Worm (Caenorhabditis elegans) whole organism, L1 larva: ENCODE data around the gene C45B2.2.

Experiments
- C04F5.9 ChIP-seq: sonication (generic microtip); optimal IDR thresholded peaks from 2 replicates; lab custom pipeline; 2016; ENCODE audit warnings: missing genetic modification characterization, missing compliant biosample characterization
- aha-1 ChIP-seq: fragments of 150-350 bp; optimal IDR thresholded peaks from 2 replicates; lab custom pipeline; 2014; ENCODE audit warnings: missing biosample characterization, missing genetic modification characterization
- aly-2 ChIP-seq: fragments of 150-350 bp; optimal IDR thresholded peaks from 2 replicates; lab custom pipeline; 2014; ENCODE audit warnings: missing biosample characterization, missing genetic modification characterization
- ama-1 ChIP-seq: fragments of 150-350 bp; optimal IDR thresholded peaks from 2 replicates; lab custom pipeline; 2014
- blmp-1 ChIP-seq: fragments of 150-350 bp; optimal IDR thresholded peaks from 2 replicates; lab custom pipeline; 2014; ENCODE audit warnings: missing biosample characterization, missing genetic modification characterization
- ceh-63 ChIP-seq: fragments of 200-800 bp; sonication (Bioruptor generic); optimal IDR thresholded peaks from 2 replicates; lab custom pipeline; 2018; ENCODE audit warnings: mild to moderate bottlenecking, missing genetic modification characterization, missing compliant biosample characterization
- ceh-8 ChIP-seq: fragments of 200-800 bp; sonication (Bioruptor generic); optimal IDR thresholded peaks from 2 replicates; lab custom pipeline; 2018; ENCODE audit warnings: mild to moderate bottlenecking, missing genetic modification characterization, moderate library complexity, missing compliant biosample characterization
- ceh-82 ChIP-seq, 3 experiments: fragments of 150-350 bp in 1 of 3; sonication (generic microtip) in 2 of 3; optimal IDR thresholded peaks; 2 replicates each; lab custom pipeline; 2014 to 2017; ENCODE audit warnings: missing biosample characterization in 3 of 3, missing genetic modification characterization in 3 of 3
- dpl-1 ChIP-seq, 3 experiments: fragments of 150-350 bp in 2 of 3; sonication (generic microtip) in 1 of 3; optimal IDR thresholded peaks; 2 replicates each; lab custom pipeline; 2014 to 2017; ENCODE audit warnings: missing biosample characterization in 3 of 3, missing genetic modification characterization in 3 of 3, missing genetic modification reagents in 3 of 3
- dsc-1 ChIP-seq: sonication (generic microtip); optimal IDR thresholded peaks from 2 replicates; lab custom pipeline; 2016; ENCODE audit warnings: mild to moderate bottlenecking, missing genetic modification characterization, missing compliant biosample characterization
- egl-27 ChIP-seq, 2 experiments: fragments of 150-350 bp in 1 of 2; sonication (generic microtip); optimal IDR thresholded peaks; 3 replicates each; lab custom pipeline; 2017 to 2018; ENCODE audit warnings: missing biosample characterization in 2 of 2, missing genetic modification characterization in 2 of 2, missing genetic modification reagents in 2 of 2
- elt-2 ChIP-seq: sonication (generic microtip); optimal IDR thresholded peaks from 2 replicates; lab custom pipeline; 2016; ENCODE audit warnings: missing genetic modification characterization, mild to moderate bottlenecking, inconsistent platforms, missing compliant biosample characterization, missing genetic modification reagents
- elt-3 ChIP-seq, 6 experiments: fragments of 150-350 bp in 1 of 6; sonication (generic microtip); optimal IDR thresholded peaks; 2 replicates each; lab custom pipeline; 2017 to 2018; ENCODE audit warnings: missing biosample characterization in 6 of 6, missing genetic modification characterization in 6 of 6, inconsistent platforms in 1 of 6
- fkh-10 ChIP-seq: sonication (generic microtip); optimal IDR thresholded peaks from 2 replicates; lab custom pipeline; 2017; ENCODE audit warnings: missing biosample characterization, missing genetic modification reagents, missing genetic modification characterization
- fkh-4 ChIP-seq: sonication (generic microtip); optimal IDR thresholded peaks from 2 replicates; lab custom pipeline; 2016; ENCODE audit warnings: missing compliant biosample characterization, missing genetic modification characterization, borderline replicate concordance
- fkh-8 ChIP-seq: sonication (generic microtip); optimal IDR thresholded peaks from 2 replicates; lab custom pipeline; 2016; ENCODE audit warnings: mild to moderate bottlenecking, missing genetic modification characterization, missing compliant biosample characterization
- fos-1 ChIP-seq: fragments of 150-350 bp; optimal IDR thresholded peaks from 2 replicates; lab custom pipeline; 2014; ENCODE audit warnings: missing biosample characterization, missing genetic modification characterization
- hlh-4 ChIP-seq: sonication (generic microtip); optimal IDR thresholded peaks from 2 replicates; lab custom pipeline; 2016; ENCODE audit warnings: mild to moderate bottlenecking, missing genetic modification characterization, missing compliant biosample characterization
- lin-13 ChIP-seq: fragments of 150-350 bp; optimal IDR thresholded peaks from 2 replicates; lab custom pipeline; 2014; ENCODE audit warnings: missing biosample characterization, missing genetic modification reagents, missing genetic modification characterization
- lin-14 ChIP-seq: fragments of 200-800 bp; sonication (Bioruptor generic); optimal IDR thresholded peaks from 2 replicates; lab custom pipeline; 2018; ENCODE audit warnings: mild to moderate bottlenecking, missing genetic modification characterization, moderate library complexity, missing compliant biosample characterization
- lin-39 ChIP-seq: fragments of 150-350 bp; optimal IDR thresholded peaks from 2 replicates; lab custom pipeline; 2014; ENCODE audit warnings: missing biosample characterization, missing genetic modification reagents, missing genetic modification characterization
- lir-3 ChIP-seq: sonication (generic microtip); optimal IDR thresholded peaks from 2 replicates; lab custom pipeline; 2016; ENCODE audit warnings: mild to moderate bottlenecking, missing genetic modification characterization, moderate library complexity, missing compliant biosample characterization; ENCODE audit not compliant: poor library complexity
- lsy-2 ChIP-seq, 2 experiments: fragments of 150-350 bp; optimal IDR thresholded peaks; 2 replicates each; lab custom pipeline; 2014; ENCODE audit warnings: missing biosample characterization in 2 of 2, missing genetic modification characterization in 2 of 2
- nhr-11 ChIP-seq: fragments of 150-350 bp; optimal IDR thresholded peaks from 2 replicates; lab custom pipeline; 2014; ENCODE audit warnings: missing biosample characterization, missing genetic modification characterization
- nhr-19 ChIP-seq: fragments of 200-800 bp; sonication (Bioruptor generic); conservative IDR thresholded peaks from 2 replicates; pipeline ENCODE4 v1.3.6; 2022; ENCODE audit warnings: missing genetic modification characterization, missing compliant biosample characterization
- nhr-20 ChIP-seq: sonication (generic microtip); optimal IDR thresholded peaks from 2 replicates; lab custom pipeline; 2016; ENCODE audit warnings: mild to moderate bottlenecking, missing genetic modification characterization, missing compliant biosample characterization
- nhr-237 ChIP-seq: fragments of 150-350 bp; optimal IDR thresholded peaks from 2 replicates; lab custom pipeline; 2014; ENCODE audit warnings: missing biosample characterization, missing genetic modification characterization
- nhr-71 ChIP-seq: sonication (generic microtip); optimal IDR thresholded peaks from 2 replicates; lab custom pipeline; 2016; ENCODE audit warnings: mild to moderate bottlenecking, missing genetic modification characterization, moderate library complexity, missing compliant biosample characterization
- nhr-84 ChIP-seq: sonication (generic microtip); optimal IDR thresholded peaks from 2 replicates; lab custom pipeline; 2017; ENCODE audit warnings: missing biosample characterization, missing genetic modification characterization
- nhr-85 ChIP-seq: sonication (generic microtip); peaks from one replicate; lab custom pipeline; 2016; ENCODE audit warnings: missing genetic modification characterization, inconsistent platforms, missing compliant biosample characterization
- nhr-90 ChIP-seq: sonication (generic microtip); optimal IDR thresholded peaks from 2 replicates; lab custom pipeline; 2016; ENCODE audit warnings: mild to moderate bottlenecking, missing genetic modification characterization, missing compliant biosample characterization; ENCODE audit not compliant: poor library complexity
- rnt-1 ChIP-seq: sonication (generic microtip); optimal IDR thresholded peaks from 2 replicates; lab custom pipeline; 2016; ENCODE audit warnings: mild to moderate bottlenecking, missing genetic modification characterization, moderate library complexity, missing compliant biosample characterization
- snu-23 ChIP-seq: sonication (generic microtip); optimal IDR thresholded peaks from 2 replicates; lab custom pipeline; 2016; ENCODE audit warnings: missing genetic modification characterization, missing compliant biosample characterization
- swsn-7 ChIP-seq: sonication (generic microtip); optimal IDR thresholded peaks from 2 replicates; lab custom pipeline; 2016; ENCODE audit warnings: missing genetic modification characterization, missing compliant biosample characterization
- tbx-2 ChIP-seq: sonication (generic microtip); optimal IDR thresholded peaks from 2 replicates; lab custom pipeline; 2016; ENCODE audit warnings: missing genetic modification characterization, missing compliant biosample characterization
- zip-4 ChIP-seq: fragments of 200-800 bp; sonication (Bioruptor generic); optimal IDR thresholded peaks from 2 replicates; lab custom pipeline; 2018; ENCODE audit warnings: mild to moderate bottlenecking, missing genetic modification characterization, moderate library complexity, missing compliant biosample characterization

Gene C45B2.2

ce11 chrX:6103297-6103696 lies 18.8 kb downstream of the C45B2.2 start, which contains the start of gene C15H9.11:
TSS of gene C15H9.11 (minus strand) at chrX:6103397.
- no peak for TF ChIP-seq tbx-2
- TF ChIP-seq nhr-237 (tag; lab: Kevin White, UChicago), result no peak
- TF ChIP-seq ceh-82 (tag; optimal IDR thresholded peaks at IDR 0.05; lab: Kevin White, UChicago), result no peak

- TF ChIP-seq dsc-1, result no peak
- no peak for TF ChIP-seq nhr-11 (tag; lab: Kevin White, UChicago)
- TF ChIP-seq lin-39, result no peak
- no peak for TF ChIP-seq aha-1 (tag; lab: Kevin White, UChicago)
- TF ChIP-seq fkh-4 (tag; lab: Kevin White, UChicago), result no peak
- no peak for TF ChIP-seq lsy-2 (tag; optimal IDR thresholded peaks at IDR 0.05; lab: Kevin White, UChicago)
- no peak for TF ChIP-seq lir-3 (tag; lab: Kevin White, UChicago)
- no peak for TF ChIP-seq C04F5.9 (tag; lab: Kevin White, UChicago)
- TF ChIP-seq, all 84 proteins: peak for 0
Observed at ce11 chrX:6107962-6108361, 23.4 kb downstream of the C45B2.2 start.

ce11 chrX:6109288-6109770 lies 24.8 kb downstream of the C45B2.2 start, which contains the start of gene kynu-1:
TSS of gene kynu-1 (minus strand) at chrX:6109338.
- peak; percentile 56 for TF ChIP-seq nhr-20 (tag; lab: Kevin White, UChicago)
- TF ChIP-seq nhr-85, result peak; percentile 71
- TF ChIP-seq nhr-90 (tag; lab: Kevin White, UChicago), result peak; percentile 25
- TF ChIP-seq nhr-71 (tag; lab: Kevin White, UChicago), result peak; percentile 19
- TF ChIP-seq lin-14 (GFP tag; lab: Kevin White, UChicago), result peak; percentile 62
- peak; percentile 9 for TF ChIP-seq snu-23 (GFP tag; lab: Kevin White, UChicago)
- TF ChIP-seq elt-3 (tag; optimal IDR thresholded peaks at IDR 0.05; lab: Kevin White, UChicago), result peak in 3 of 6 experiments; percentile 43 to 84 (median 61)
- TF ChIP-seq rnt-1 (tag; lab: Kevin White, UChicago), result no peak
- peak; percentile 90 for TF ChIP-seq blmp-1 (tag; lab: Kevin White, UChicago)
- no peak for TF ChIP-seq nhr-237 (tag; lab: Kevin White, UChicago)

- TF ChIP-seq fkh-10 (no peak), nhr-20 (tag; lab: Kevin White, UChicago) (peak; percentile 46)
Observed at ce11 chrX:6112817-6113216, 28.3 kb downstream of the C45B2.2 start, which contains the start of gene prx-3. TSS of gene prx-3 (minus strand) at chrX:6112917.

ce11 chrX:6115502-6115901 lies 31.0 kb downstream of the C45B2.2 start, which contains the start of gene C15H9.3:
TSS of gene C15H9.3 (plus strand) at chrX:6115802.
- TF ChIP-seq ama-1 (lab: Kevin White, UChicago) (no peak), fos-1 (tag; lab: Kevin White, UChicago) (no peak), nhr-71 (tag; lab: Kevin White, UChicago) (no peak), rnt-1 (tag; lab: Kevin White, UChicago) (no peak), ceh-82 (tag; optimal IDR thresholded peaks at IDR 0.05; lab: Kevin White, UChicago) (no peak), ceh-63 (GFP tag; lab: Kevin White, UChicago) (no peak), hlh-4 (tag; lab: Kevin White, UChicago) (no peak), nhr-19 (GFP tag; lab: Robert Waterston, UW) (no peak), fkh-8 (tag; lab: Kevin White, UChicago) (no peak), dpl-1 (GFP tag; optimal IDR thresholded peaks at IDR 0.05; lab: Kevin White, UChicago) (no peak)
- TF ChIP-seq, all 84 proteins: peak for 0

ce11 chrX:6118086-6118825 lies 33.7 kb downstream of the C45B2.2 start, which contains the start of gene C15H9.2:
TSS of gene C15H9.2 (plus strand) at chrX:6118526.
- TF ChIP-seq rnt-1 (tag; lab: Kevin White, UChicago) (no peak), ceh-8 (GFP tag; lab: Kevin White, UChicago) (peak; percentile 14), lin-14 (GFP tag; lab: Kevin White, UChicago) (peak; percentile 20), nhr-84 (tag; lab: Kevin White, UChicago) (no peak), ceh-63 (GFP tag; lab: Kevin White, UChicago) (no peak), fkh-8 (tag; lab: Kevin White, UChicago) (peak; percentile 53), aly-2 (tag; lab: Kevin White, UChicago) (no peak), egl-27 (tag; optimal IDR thresholded peaks at IDR 0.05; lab: Kevin White, UChicago) (no peak), zip-4 (GFP tag; lab: Kevin White, UChicago) (no peak), elt-2 (peak; percentile 56), nhr-11 (tag; lab: Kevin White, UChicago) (no peak), swsn-7 (tag; lab: Kevin White, UChicago) (no peak), lin-13 (GFP tag; lab: Kevin White, UChicago) (no peak)
